Worm (Caenorhabditis elegans): Measurements from ENCODE around the gene F41E6.5.
A peak's percentile ranks its signal among the peaks of the same experiment; 100 is the strongest.

The F41E6.5 gene

ce11 chrV:8637666-8638271, 34.5 kb downstream of the F41E6.5 start, which contains the start of the genes F28A12.10 and acd-4:
Gene F28A12.10, minus strand, starts transcription at chrV:8637766.
Gene acd-4, plus strand, starts transcription at chrV:8638221.
- TF ChIP-seq unc-3 (GFP tag; conservative IDR thresholded peaks at IDR 0.05): no peak
- no peak for TF ChIP-seq unc-3 (tag; optimal IDR thresholded peaks at IDR 0.05)
- TF ChIP-seq pat-9 (tag; optimal IDR thresholded peaks at IDR 0.05): no peak
- no peak for TF ChIP-seq rnt-1 (tag; optimal IDR thresholded peaks at IDR 0.05)
- no peak for TF ChIP-seq elt-4 (tag; optimal IDR thresholded peaks at IDR 0.05)
- no peak for TF ChIP-seq dmd-4 (tag; optimal IDR thresholded peaks at IDR 0.05; ENCODE audit: borderline replicate concordance)
- TF ChIP-seq syd-9 (tag; optimal IDR thresholded peaks at IDR 0.05): no peak
- no peak for TF ChIP-seq npax-4 (tag; optimal IDR thresholded peaks at IDR 0.05)
- no peak for TF ChIP-seq pax-1 (tag; optimal IDR thresholded peaks at IDR 0.05)
- TF ChIP-seq sdc-2 (tag; optimal IDR thresholded peaks at IDR 0.05): no peak
- no peak for TF ChIP-seq hlh-8 (tag; optimal IDR thresholded peaks at IDR 0.05)
- TF ChIP-seq dve-1 (tag; optimal IDR thresholded peaks at IDR 0.05): no peak
- TF ChIP-seq hlh-13 (GFP tag; optimal IDR thresholded peaks at IDR 0.05): no peak
- TF ChIP-seq pha-4 (tag; optimal IDR thresholded peaks at IDR 0.05): no peak
- no peak for TF ChIP-seq ztf-16 (tag; optimal IDR thresholded peaks at IDR 0.05)
- TF ChIP-seq unc-55 (GFP tag; optimal IDR thresholded peaks at IDR 0.05): no peak
- no peak for TF ChIP-seq T23F11.4 (GFP tag; optimal IDR thresholded peaks at IDR 0.05)

ce11 chrV:8641266-8641665, 38.0 kb downstream of the F41E6.5 start, which contains the start of gene F28A12.3:
Gene F28A12.3, minus strand, starts transcription at chrV:8641366.
- no peak for TF ChIP-seq Y22D7AL.16 (tag; optimal IDR thresholded peaks at IDR 0.05)
- no peak for TF ChIP-seq odd-2 (tag; optimal IDR thresholded peaks at IDR 0.05)
- TF ChIP-seq unc-42 (tag; optimal IDR thresholded peaks at IDR 0.05): no peak
- TF ChIP-seq C38D4.7 (GFP tag; optimal IDR thresholded peaks at IDR 0.05): no peak

ce11 chrV:8643093-8643492, 39.8 kb downstream of the F41E6.5 start, which contains the start of gene asp-13:
Gene asp-13, minus strand, starts transcription at chrV:8643193.
- TF ChIP-seq pha-2 (tag; optimal IDR thresholded peaks at IDR 0.05) (no peak), sdc-2 (tag; optimal IDR thresholded peaks at IDR 0.05) (no peak), ceh-30 (tag; optimal IDR thresholded peaks at IDR 0.05) (no peak), ceh-22 (tag; optimal IDR thresholded peaks at IDR 0.05) (no peak), ceh-48 (tag; optimal IDR thresholded peaks at IDR 0.05) (no peak), ref-2 (tag; optimal IDR thresholded peaks at IDR 0.05) (no peak), ceh-34 (tag; optimal IDR thresholded peaks at IDR 0.05) (no peak), odd-2 (tag; optimal IDR thresholded peaks at IDR 0.05) (no peak), ceh-24 (tag; optimal IDR thresholded peaks at IDR 0.05) (no peak), gmeb-2 (tag; optimal IDR thresholded peaks at IDR 0.05) (no peak), sox-4 (tag; optimal IDR thresholded peaks at IDR 0.05) (no peak), ztf-16 (tag; optimal IDR thresholded peaks at IDR 0.05) (no peak), tbx-2 (tag; optimal IDR thresholded peaks at IDR 0.05) (no peak), ttx-3 (tag; optimal IDR thresholded peaks at IDR 0.05) (no peak), pat-9 (tag; optimal IDR thresholded peaks at IDR 0.05) (no peak), elt-2 (tag; optimal IDR thresholded peaks at IDR 0.05) (no peak)

ce11 chrV:8648251-8648650, 45.0 kb downstream of the F41E6.5 start:
- TF ChIP-seq elt-2 (tag; optimal IDR thresholded peaks at IDR 0.05) (peak; percentile 81), nfya-1 (tag; optimal IDR thresholded peaks at IDR 0.05) (no peak)

ce11 chrV:8650365-8650764, 47.1 kb downstream of the F41E6.5 start:
- TF ChIP-seq sox-4 (tag; optimal IDR thresholded peaks at IDR 0.05) (no peak), ahr-1 (tag; optimal IDR thresholded peaks at IDR 0.05) (no peak), elt-4 (tag; optimal IDR thresholded peaks at IDR 0.05) (no peak)

All from whole organism, late embryonic.